Worm (Caenorhabditis elegans) whole organism, L4 larva: Measurements from ENCODE around the gene comt-1.
"Not testable (repeated sequence)": the region's sequence is repeated elsewhere in the genome, so short reads cannot be mapped to it uniquely, and the experiment has no call there.

Experiments
- F26F4.8 ChIP-seq: fragments of 200-800 bp; sonication (Bioruptor generic); conservative IDR thresholded peaks from 2 replicates; pipeline ENCODE4 v1.3.6; 2022; ENCODE audit warnings: missing genetic modification characterization, missing compliant biosample characterization
- F37D6.2 ChIP-seq: sonication (generic microtip); optimal IDR thresholded peaks from 2 replicates; lab custom pipeline; 2016; ENCODE audit warnings: mild to moderate bottlenecking, missing genetic modification characterization, missing compliant biosample characterization
- Y75B8A.6 ChIP-seq: fragments of 200-800 bp; sonication (Bioruptor generic); IDR thresholded peaks from 2 replicates; pipeline ENCODE4 v1.3.6; 2022; ENCODE audit warnings: missing genetic modification reagents, missing genetic modification characterization, missing compliant biosample characterization
- aha-1 ChIP-seq: fragments of 150-350 bp; peaks from one replicate; lab custom pipeline; 2014; ENCODE audit warnings: missing biosample characterization, missing genetic modification characterization
- ctbp-1 ChIP-seq: fragments of 200-800 bp; sonication (Bioruptor generic); IDR thresholded peaks from 2 replicates; pipeline ENCODE4 v1.3.6; 2022; ENCODE audit warnings: missing genetic modification reagents, missing genetic modification characterization, missing compliant biosample characterization
- daf-16 ChIP-seq, 3 experiments: sonication (generic microtip); optimal IDR thresholded peaks; 2 replicates each; lab custom pipeline; 2016 to 2017; ENCODE audit warnings: missing genetic modification characterization in 3 of 3, missing genetic modification reagents in 3 of 3, mild to moderate bottlenecking in 2 of 3, missing compliant biosample characterization in 2 of 3, missing biosample characterization in 1 of 3, moderate library complexity in 1 of 3
- daf-19 ChIP-seq: fragments of 200-800 bp; sonication (Bioruptor generic); conservative IDR thresholded peaks from 2 replicates; pipeline ENCODE4 v1.3.6; 2022; ENCODE audit warnings: missing genetic modification characterization, missing compliant biosample characterization
- dmd-6 ChIP-seq: fragments of 200-800 bp; sonication (Bioruptor generic); IDR thresholded peaks from 2 replicates; pipeline ENCODE4 v1.3.6; 2022; ENCODE audit warnings: missing genetic modification reagents, missing genetic modification characterization, missing compliant biosample characterization
- duxl-1 ChIP-seq: sonication (generic microtip); optimal IDR thresholded peaks from 2 replicates; lab custom pipeline; 2016; ENCODE audit warnings: mild to moderate bottlenecking, missing genetic modification characterization, moderate library complexity, missing compliant biosample characterization; ENCODE audit not compliant: poor library complexity
- dve-1 ChIP-seq: sonication (generic microtip); optimal IDR thresholded peaks from 2 replicates; lab custom pipeline; 2017; ENCODE audit warnings: antibody characterized with exemption, mild to moderate bottlenecking, missing genetic modification characterization, missing compliant biosample characterization; ENCODE audit not compliant: insufficient read depth
- egl-43 ChIP-seq: fragments of 200-800 bp; sonication (Bioruptor generic); IDR thresholded peaks from 2 replicates; pipeline ENCODE4 v1.3.6; 2022; ENCODE audit warnings: missing genetic modification reagents, missing genetic modification characterization, missing compliant biosample characterization
- gei-8 ChIP-seq: fragments of 200-800 bp; sonication (Bioruptor generic); optimal IDR thresholded peaks from 2 replicates; lab custom pipeline; 2018; ENCODE audit warnings: mild to moderate bottlenecking, missing genetic modification characterization, missing compliant biosample characterization
- hif-1 ChIP-seq, 2 experiments: sonication (generic microtip); optimal IDR thresholded peaks; 2 replicates each; lab custom pipeline; 2016 to 2017; ENCODE audit warnings: missing compliant biosample characterization in 2 of 2, missing genetic modification characterization in 2 of 2, missing genetic modification reagents in 2 of 2, missing genotype in 2 of 2, mild to moderate bottlenecking in 1 of 2
- hlh-11 ChIP-seq: fragments of 200-800 bp; sonication (Bioruptor generic); optimal IDR thresholded peaks from 2 replicates; lab custom pipeline; 2018; ENCODE audit warnings: mild to moderate bottlenecking, missing genetic modification characterization, missing compliant biosample characterization
- hlh-30 ChIP-seq: sonication (generic microtip); optimal IDR thresholded peaks from 2 replicates; lab custom pipeline; 2017; ENCODE audit warnings: antibody characterized with exemption, mild to moderate bottlenecking, missing genetic modification characterization, missing compliant biosample characterization; ENCODE audit not compliant: insufficient read depth
- lim-7 ChIP-seq: fragments of 200-800 bp; sonication (Bioruptor generic); IDR thresholded peaks from 2 replicates; pipeline ENCODE4 v1.3.6; 2022; ENCODE audit warnings: missing genetic modification characterization, missing compliant biosample characterization
- lin-15B ChIP-seq: fragments of 150-350 bp; sonication (generic microtip); optimal IDR thresholded peaks from 3 replicates; lab custom pipeline; 2014; ENCODE audit warnings: missing biosample characterization, missing genetic modification characterization
- madf-9 ChIP-seq: fragments of 200-800 bp; sonication (Bioruptor generic); conservative IDR thresholded peaks from 2 replicates; pipeline ENCODE4 v1.3.6; 2022; ENCODE audit warnings: missing genetic modification reagents, missing genetic modification characterization, missing compliant biosample characterization
- mes-2 ChIP-seq: sonication (generic microtip); optimal IDR thresholded peaks from 2 replicates; lab custom pipeline; 2016; ENCODE audit warnings: missing genotype, mild to moderate bottlenecking, missing genetic modification characterization, missing compliant biosample characterization; ENCODE audit not compliant: poor library complexity, severe bottlenecking
- mxl-2 ChIP-seq: fragments of 200-800 bp; sonication (Bioruptor generic); conservative IDR thresholded peaks from 2 replicates; pipeline ENCODE4 v1.3.6; 2022; ENCODE audit warnings: missing genetic modification reagents, missing genetic modification characterization, missing compliant biosample characterization
- mxl-3 ChIP-seq: fragments of 200-800 bp; sonication (Bioruptor generic); optimal IDR thresholded peaks from 2 replicates; lab custom pipeline; 2018; ENCODE audit warnings: mild to moderate bottlenecking, missing genetic modification characterization, missing compliant biosample characterization
- nhr-28 ChIP-seq: fragments of 150-350 bp; optimal IDR thresholded peaks from 2 replicates; lab custom pipeline; 2014; ENCODE audit warnings: missing biosample characterization, missing genetic modification characterization
- nhr-41 ChIP-seq: fragments of 200-800 bp; sonication (Bioruptor generic); IDR thresholded peaks from 2 replicates; pipeline ENCODE4 v1.3.6; 2022; ENCODE audit warnings: missing genetic modification reagents, missing genetic modification characterization, missing compliant biosample characterization
- nhr-42 ChIP-seq: fragments of 200-800 bp; sonication (Bioruptor generic); IDR thresholded peaks from 2 replicates; pipeline ENCODE4 v1.3.6; 2022; ENCODE audit warnings: missing genetic modification characterization, missing compliant biosample characterization
- nhr-48 ChIP-seq: sonication (generic microtip); optimal IDR thresholded peaks from 2 replicates; lab custom pipeline; 2016; ENCODE audit warnings: mild to moderate bottlenecking, missing genetic modification characterization, missing compliant biosample characterization
- php-3 ChIP-seq: fragments of 200-800 bp; sonication (Bioruptor generic); IDR thresholded peaks from 2 replicates; pipeline ENCODE4 v1.3.6; 2022; ENCODE audit warnings: missing genetic modification reagents, missing genetic modification characterization, missing compliant biosample characterization
- pqm-1 ChIP-seq: sonication (generic microtip); optimal IDR thresholded peaks from 2 replicates; lab custom pipeline; 2017; ENCODE audit warnings: missing biosample characterization, missing genetic modification characterization
- rbr-2 ChIP-seq: sonication (generic microtip); optimal IDR thresholded peaks from 2 replicates; lab custom pipeline; 2016; ENCODE audit warnings: missing genotype, missing genetic modification characterization, missing compliant biosample characterization
- saeg-2 ChIP-seq: fragments of 200-800 bp; sonication (Bioruptor generic); IDR thresholded peaks from 2 replicates; pipeline ENCODE4 v1.3.6; 2022; ENCODE audit warnings: missing genetic modification reagents, missing genetic modification characterization, missing compliant biosample characterization
- sdz-12 ChIP-seq: fragments of 200-800 bp; sonication (Bioruptor generic); optimal IDR thresholded peaks from 2 replicates; lab custom pipeline; 2018; ENCODE audit warnings: mild to moderate bottlenecking, missing genetic modification characterization, missing compliant biosample characterization
- set-16 ChIP-seq: fragments of 200-800 bp; sonication (Bioruptor generic); IDR thresholded peaks from 2 replicates; pipeline ENCODE4 v1.3.6; 2022; ENCODE audit warnings: missing genetic modification reagents, missing genetic modification characterization, missing compliant biosample characterization
- snpc-1.2 ChIP-seq: fragments of 200-800 bp; sonication (Bioruptor generic); IDR thresholded peaks from 2 replicates; pipeline ENCODE4 v1.3.6; 2022; ENCODE audit warnings: missing genetic modification reagents, missing genetic modification characterization, missing compliant biosample characterization
- snpc-4 ChIP-seq: fragments of 150-350 bp; optimal IDR thresholded peaks from 2 replicates; lab custom pipeline; 2014; ENCODE audit warnings: missing biosample characterization, missing genetic modification characterization
- vab-7 ChIP-seq: fragments of 200-800 bp; sonication (Bioruptor generic); IDR thresholded peaks from 2 replicates; pipeline ENCODE4 v1.3.6; 2022; ENCODE audit warnings: missing genetic modification reagents, missing genetic modification characterization, missing compliant biosample characterization
- zag-1 ChIP-seq: fragments of 150-350 bp; optimal IDR thresholded peaks from 2 replicates; lab custom pipeline; 2014; ENCODE audit warnings: missing biosample characterization, missing genetic modification characterization
- zfp-3 ChIP-seq: fragments of 200-800 bp; sonication (Bioruptor generic); conservative IDR thresholded peaks from 2 replicates; pipeline ENCODE4 v1.3.6; 2022; ENCODE audit warnings: missing genetic modification reagents, missing genetic modification characterization, missing compliant biosample characterization
- zip-2 ChIP-seq: fragments of 150-350 bp; optimal IDR thresholded peaks from 2 replicates; lab custom pipeline; 2014; ENCODE audit warnings: missing biosample characterization, missing genetic modification characterization

Gene comt-1

ce11 chrX:2894273-2894672 lies 32.0 kb upstream of the comt-1 start, which contains the start of gene B0410.1:
Gene B0410.1, plus strand, starts transcription at chrX:2894573.
- TF ChIP-seq vab-7 (GFP tag; lab: Robert Waterston, UW); zfp-3 (GFP tag; lab: Robert Waterston, UW); mxl-3 (GFP tag; lab: Kevin White, UChicago): not testable (repeated sequence)

- no peak for TF ChIP-seq lim-7 (GFP tag; lab: Robert Waterston, UW)
- TF ChIP-seq hlh-11 (tag; lab: Kevin White, UChicago), result peak; percentile 35
- TF ChIP-seq gei-8 (GFP tag; lab: Kevin White, UChicago), result no peak
- TF ChIP-seq aha-1, result peak; percentile 79
- no peak for TF ChIP-seq nhr-41 (GFP tag; lab: Robert Waterston, UW)
- no peak for TF ChIP-seq saeg-2 (GFP tag; lab: Robert Waterston, UW)
- TF ChIP-seq duxl-1 (tag; lab: Kevin White, UChicago), result peak; percentile 12
- no peak for TF ChIP-seq Y75B8A.6 (GFP tag; lab: Robert Waterston, UW)
- peak; percentile 71 for TF ChIP-seq nhr-48 (tag; lab: Kevin White, UChicago)
- 0 out of 2 replicates have a peak, but pooled peaks have one; percentile 9 for TF ChIP-seq nhr-42 (GFP tag; lab: Robert Waterston, UW)
- TF ChIP-seq F37D6.2 (tag; lab: Kevin White, UChicago), result no peak
- 0 out of 2 replicates have a peak, but pooled peaks have one; percentile 14 for TF ChIP-seq dmd-6 (GFP tag; lab: Robert Waterston, UW)
- TF ChIP-seq zip-2 (tag; lab: Kevin White, UChicago), result no peak
- no peak for TF ChIP-seq egl-43 (GFP tag; lab: Robert Waterston, UW)
- TF ChIP-seq php-3 (GFP tag; lab: Robert Waterston, UW), result no peak
- peak; percentile 55 for TF ChIP-seq nhr-28
- TF ChIP-seq mxl-2 (GFP tag; lab: Robert Waterston, UW), result peak; percentile 46; the same call in 1 of the 2 replicates
- TF ChIP-seq sdz-12, result no peak
- TF ChIP-seq daf-16 (GFP tag; optimal IDR thresholded peaks at IDR 0.05; lab: Kevin White, UChicago), result no peak
- no peak for TF ChIP-seq daf-16 (tag; optimal IDR thresholded peaks at IDR 0.05; lab: Kevin White, UChicago)
- no peak for TF ChIP-seq dve-1 (tag; lab: Kevin White, UChicago)
- TF ChIP-seq snpc-1.2 (GFP tag; lab: Robert Waterston, UW), result no peak
- peak; percentile 7 for TF ChIP-seq rbr-2 (tag; lab: Kevin White, UChicago)
- peak; percentile 57 for TF ChIP-seq hlh-30
- TF ChIP-seq mes-2, result peak; percentile 18
- TF ChIP-seq mxl-3 (GFP tag; lab: Kevin White, UChicago), result peak; percentile 9
- TF ChIP-seq madf-9, result no peak
- TF ChIP-seq zfp-3 (GFP tag; lab: Robert Waterston, UW), result 0 out of 2 replicates have a peak, but pooled peaks have one; percentile 15
- TF ChIP-seq F26F4.8 (GFP tag; lab: Robert Waterston, UW), result no peak
- TF ChIP-seq hif-1 (tag; optimal IDR thresholded peaks at IDR 0.05; lab: Kevin White, UChicago), result peak in 1 of 2 experiments; percentile 2
- no peak for TF ChIP-seq set-16
- TF ChIP-seq ctbp-1 (GFP tag; lab: Robert Waterston, UW), result no peak
- no peak for TF ChIP-seq daf-19 (GFP tag; lab: Robert Waterston, UW)
- no peak for TF ChIP-seq snpc-4 (tag; lab: Kevin White, UChicago)
- TF ChIP-seq pqm-1, result no peak
- TF ChIP-seq lin-15B (tag; lab: Kevin White, UChicago), result no peak
- TF ChIP-seq zag-1 (tag; lab: Kevin White, UChicago), result no peak
These were observed 30.9 kb upstream of the comt-1 start for ce11 chrX:2893026-2893662.
